Fruit fly (Drosophila melanogaster): Measurements from ENCODE around the gene CheA87a.
A peak's percentile ranks its signal among the peaks of the same experiment; 100 is the strongest.

Gene CheA87a

dm6 chr3R:13382656-13383142 is 13.3 kb downstream of the CheA87a start (continued):
- TF ChIP-seq trem (tag; optimal IDR thresholded peaks at IDR 0.05) (no peak), slbo (GFP tag; IDR thresholded peaks at IDR 0.05) (peak; percentile 58), zen2 (GFP tag; IDR thresholded peaks at IDR 0.05; ENCODE audit: partially characterized antibody) (no peak), NFAT (GFP tag; IDR thresholded peaks at IDR 0.05) (peak; percentile 34; the same call in 1 of the 2 replicates), CG7928 (GFP tag; optimal IDR thresholded peaks at IDR 0.05) (peak; percentile 97), sc (optimal IDR thresholded peaks at IDR 0.05) (no peak), sc (GFP tag; optimal IDR thresholded peaks at IDR 0.05) (no peak), Six4 (GFP tag; optimal IDR thresholded peaks at IDR 0.05) (peak; percentile 5), Ptx1 (GFP tag; IDR thresholded peaks at IDR 0.05) (no peak), Hand (GFP tag; optimal IDR thresholded peaks at IDR 0.05) (no peak), CG11398 (GFP tag; optimal IDR thresholded peaks at IDR 0.05) (no peak), CG3995 (GFP tag; optimal IDR thresholded peaks at IDR 0.05) (no peak), tio (GFP tag; optimal IDR thresholded peaks at IDR 0.05) (no peak), Max (GFP tag; optimal IDR thresholded peaks at IDR 0.05) (peak; percentile 3), usp (GFP tag; optimal IDR thresholded peaks at IDR 0.05) (no peak), D19B (GFP tag; optimal IDR thresholded peaks at IDR 0.05) (peak; percentile 6), rib (GFP tag; IDR thresholded peaks at IDR 0.05) (peak; percentile 69; the same call in 1 of the 2 replicates), Lim3 (GFP tag; IDR thresholded peaks at IDR 0.05) (no peak), ftz-f1 (GFP tag; optimal IDR thresholded peaks at IDR 0.05) (peak; percentile 69), CG15601 (tag; optimal IDR thresholded peaks at IDR 0.05) (no peak), fd96Cb (tag; optimal IDR thresholded peaks at IDR 0.05) (no peak), hth (optimal IDR thresholded peaks at IDR 0.05) (no peak), br (optimal IDR thresholded peaks at IDR 0.05) (no peak), shn (GFP tag; optimal IDR thresholded peaks at IDR 0.05) (peak; percentile 20), Oaz (GFP tag; IDR thresholded peaks at IDR 0.05) (no peak), CG1832 (GFP tag; optimal IDR thresholded peaks at IDR 0.05) (peak; percentile 47), pros (GFP tag; optimal IDR thresholded peaks at IDR 0.05) (no peak), Nf-YB (GFP tag; optimal IDR thresholded peaks at IDR 0.05) (no peak), Med (GFP tag) (peak; percentile 92), CG10321 (GFP tag; IDR thresholded peaks at IDR 0.05) (peak; percentile 28; the same call in 1 of the 2 replicates), Ada2b (GFP tag; IDR thresholded peaks at IDR 0.05) (peak; percentile 28; the same call in 1 of the 2 replicates), ci (GFP tag; IDR thresholded peaks at IDR 0.05) (0 out of 3 replicates have a peak, but pooled peaks have one; percentile 27), CG12155 (GFP tag; optimal IDR thresholded peaks at IDR 0.05) (no peak), CoRest (tag; optimal IDR thresholded peaks at IDR 0.05) (peak; percentile 27), B-H1 (GFP tag; IDR thresholded peaks at IDR 0.05) (no peak), bowl (GFP tag; IDR thresholded peaks at IDR 0.05) (peak; percentile 42; the same call in 1 of the 2 replicates), Fer1 (GFP tag; optimal IDR thresholded peaks at IDR 0.05) (peak; percentile 29), CG32767 (GFP tag; IDR thresholded peaks at IDR 0.05) (peak; percentile 45; the same call in 1 of the 2 replicates), CG3281 (GFP tag; optimal IDR thresholded peaks at IDR 0.05) (peak; percentile 32), CG17829 (tag; optimal IDR thresholded peaks at IDR 0.05) (peak; percentile 8), pb (GFP tag; optimal IDR thresholded peaks at IDR 0.05) (peak; percentile 11), CG16813 (GFP tag; IDR thresholded peaks at IDR 0.05; ENCODE audit: partially characterized antibody) (0 out of 3 replicates have a peak, but pooled peaks have one; percentile 30), CG11504 (tag; optimal IDR thresholded peaks at IDR 0.05) (no peak), Deaf1 (tag; optimal IDR thresholded peaks at IDR 0.05) (no peak), vnd (GFP tag; IDR thresholded peaks at IDR 0.05; ENCODE audit: partially characterized antibody) (no peak), CG18476 (GFP tag; optimal IDR thresholded peaks at IDR 0.05) (no peak), NC2α (GFP tag; optimal IDR thresholded peaks at IDR 0.05) (no peak), mld (GFP tag; IDR thresholded peaks at IDR 0.05; ENCODE audit: partially characterized antibody) (no peak), BEAF-32 (GFP tag; optimal IDR thresholded peaks at IDR 0.05) (no peak), Adf1 (GFP tag; IDR thresholded peaks at IDR 0.05) (peak; percentile 34), CG14860 (GFP tag; IDR thresholded peaks at IDR 0.05; ENCODE audit: partially characterized antibody) (no peak)

All from whole organism, embryonic.